Worm (Caenorhabditis elegans) whole organism, L2 larva: ENCODE results near the gene C34B4.4.
"Not testable (repeated sequence)": the region's sequence is repeated elsewhere in the genome, so short reads cannot be mapped to it uniquely, and the experiment has no call there.

ENCODE experiments used
- C34F6.9 ChIP-seq: fragments of 150-350 bp; optimal IDR thresholded peaks from 2 replicates; lab custom pipeline; 2014; ENCODE audit warnings: missing biosample characterization, missing genetic modification characterization
- F13H6.1 ChIP-seq: sonication (generic microtip); optimal IDR thresholded peaks from 2 replicates; lab custom pipeline; 2016; ENCODE audit warnings: missing genetic modification characterization, missing compliant biosample characterization
- R02D3.7 ChIP-seq: fragments of 150-350 bp; optimal IDR thresholded peaks from 2 replicates; lab custom pipeline; 2014; ENCODE audit warnings: missing biosample characterization, missing genetic modification characterization
- aly-2 ChIP-seq: fragments of 150-350 bp; optimal IDR thresholded peaks from 2 replicates; lab custom pipeline; 2014; ENCODE audit warnings: missing biosample characterization, missing genetic modification characterization
- blmp-1 ChIP-seq: sonication (generic microtip); optimal IDR thresholded peaks from 2 replicates; lab custom pipeline; 2017; ENCODE audit warnings: missing genetic modification characterization, mild to moderate bottlenecking, missing compliant biosample characterization, antibody characterized with exemption, moderate library complexity; ENCODE audit not compliant: insufficient read depth
- ceh-16 ChIP-seq: fragments of 150-350 bp; optimal IDR thresholded peaks from 2 replicates; lab custom pipeline; 2014; ENCODE audit warnings: missing biosample characterization, missing genetic modification characterization
- ceh-82 ChIP-seq: fragments of 150-350 bp; optimal IDR thresholded peaks from 2 replicates; lab custom pipeline; 2014; ENCODE audit warnings: missing biosample characterization, missing genetic modification characterization
- crh-2 ChIP-seq: sonication (generic microtip); optimal IDR thresholded peaks from 2 replicates; lab custom pipeline; 2017; ENCODE audit warnings: missing biosample characterization, missing genetic modification characterization
- dmd-4 ChIP-seq: sonication (generic microtip); optimal IDR thresholded peaks from 2 replicates; lab custom pipeline; 2017; ENCODE audit warnings: missing biosample characterization, missing genetic modification characterization
- egl-27 ChIP-seq: sonication (generic microtip); optimal IDR thresholded peaks from 3 replicates; lab custom pipeline; 2017; ENCODE audit warnings: missing biosample characterization, missing genetic modification reagents, missing genetic modification characterization
- elt-3 ChIP-seq: sonication (generic microtip); optimal IDR thresholded peaks from 2 replicates; lab custom pipeline; 2017; ENCODE audit warnings: missing biosample characterization, missing genetic modification characterization
- fos-1 ChIP-seq: fragments of 150-350 bp; optimal IDR thresholded peaks from 2 replicates; lab custom pipeline; 2014; ENCODE audit warnings: missing biosample characterization, missing genetic modification characterization
- gmeb-1 ChIP-seq: fragments of 150-350 bp; optimal IDR thresholded peaks from 2 replicates; lab custom pipeline; 2014; ENCODE audit warnings: missing biosample characterization, missing genetic modification characterization
- lin-13 ChIP-seq: fragments of 150-350 bp; optimal IDR thresholded peaks from 2 replicates; lab custom pipeline; 2014; ENCODE audit warnings: missing biosample characterization, missing genetic modification reagents, missing genetic modification characterization
- lsy-2 ChIP-seq, 2 experiments: fragments of 150-350 bp in 1 of 2; sonication (generic microtip) in 1 of 2; optimal IDR thresholded peaks; 2 replicates each; lab custom pipeline; 2014 to 2017; ENCODE audit warnings: missing biosample characterization in 2 of 2, missing genetic modification characterization in 2 of 2
- mab-5 ChIP-seq: fragments of 150-350 bp; optimal IDR thresholded peaks from 2 replicates; lab custom pipeline; 2014; ENCODE audit warnings: missing biosample characterization, missing genetic modification characterization
- mbf-1 ChIP-seq: sonication (generic microtip); optimal IDR thresholded peaks from 2 replicates; lab custom pipeline; 2017; ENCODE audit warnings: missing biosample characterization, missing genetic modification characterization
- nhr-10 ChIP-seq: sonication (generic microtip); optimal IDR thresholded peaks from 2 replicates; lab custom pipeline; 2017; ENCODE audit warnings: missing biosample characterization, missing genetic modification characterization
- nhr-12 ChIP-seq: fragments of 150-350 bp; optimal IDR thresholded peaks from 2 replicates; lab custom pipeline; 2014; ENCODE audit warnings: missing biosample characterization, missing genetic modification characterization
- nhr-129 ChIP-seq: fragments of 150-350 bp; optimal IDR thresholded peaks from 2 replicates; lab custom pipeline; 2014; ENCODE audit warnings: missing biosample characterization, missing genetic modification characterization
- nhr-21 ChIP-seq: fragments of 150-350 bp; optimal IDR thresholded peaks from 2 replicates; lab custom pipeline; 2014; ENCODE audit warnings: missing biosample characterization, missing genetic modification characterization
- nhr-23 ChIP-seq: fragments of 150-350 bp; optimal IDR thresholded peaks from 2 replicates; lab custom pipeline; 2014; ENCODE audit warnings: missing biosample characterization, missing genetic modification reagents, missing genetic modification characterization
- nhr-237 ChIP-seq: fragments of 150-350 bp; optimal IDR thresholded peaks from 2 replicates; lab custom pipeline; 2014; ENCODE audit warnings: missing biosample characterization, missing genetic modification characterization
- nhr-25 ChIP-seq: fragments of 150-350 bp; sonication (generic microtip); optimal IDR thresholded peaks from 3 replicates; lab custom pipeline; 2014; ENCODE audit warnings: missing biosample characterization, missing genetic modification characterization
- nhr-6 ChIP-seq: fragments of 150-350 bp; optimal IDR thresholded peaks from 2 replicates; lab custom pipeline; 2014; ENCODE audit warnings: missing biosample characterization, missing genetic modification characterization
- nhr-77 ChIP-seq: fragments of 150-350 bp; optimal IDR thresholded peaks from 2 replicates; lab custom pipeline; 2014; ENCODE audit warnings: missing biosample characterization, missing genetic modification characterization
- peb-1 ChIP-seq: fragments of 150-350 bp; optimal IDR thresholded peaks from 2 replicates; lab custom pipeline; 2014; ENCODE audit warnings: missing biosample characterization, missing genetic modification characterization
- sem-4 ChIP-seq: fragments of 150-350 bp; optimal IDR thresholded peaks from 2 replicates; lab custom pipeline; 2014; ENCODE audit warnings: missing biosample characterization, missing genetic modification reagents, missing genetic modification characterization
- skn-1 ChIP-seq: sonication (generic microtip); optimal IDR thresholded peaks from 2 replicates; lab custom pipeline; 2017; ENCODE audit warnings: missing biosample characterization, missing genetic modification characterization
- sma-9 ChIP-seq, 2 experiments: fragments of 150-350 bp in 1 of 2; sonication (generic microtip) in 1 of 2; optimal IDR thresholded peaks; 2 replicates each; lab custom pipeline; 2014 to 2016; ENCODE audit warnings: missing genetic modification characterization in 2 of 2, mild to moderate bottlenecking in 1 of 2, missing biosample characterization in 1 of 2, missing compliant biosample characterization in 1 of 2, missing genetic modification reagents in 1 of 2, moderate library complexity in 1 of 2
- unc-39 ChIP-seq: fragments of 150-350 bp; optimal IDR thresholded peaks from 2 replicates; lab custom pipeline; 2014; ENCODE audit warnings: missing biosample characterization, missing genetic modification characterization
- unc-62 ChIP-seq: fragments of 150-350 bp; optimal IDR thresholded peaks from 2 replicates; lab custom pipeline; 2014; ENCODE audit warnings: missing biosample characterization, missing genetic modification reagents, missing genetic modification characterization
- zag-1 ChIP-seq: fragments of 150-350 bp; optimal IDR thresholded peaks from 2 replicates; lab custom pipeline; 2014; ENCODE audit warnings: missing biosample characterization, missing genetic modification characterization
- ztf-11 ChIP-seq: sonication (generic microtip); optimal IDR thresholded peaks from 2 replicates; lab custom pipeline; 2017; ENCODE audit warnings: missing biosample characterization, missing genetic modification characterization
- ztf-4 ChIP-seq: fragments of 150-350 bp; optimal IDR thresholded peaks from 2 replicates; lab custom pipeline; 2014; ENCODE audit warnings: missing biosample characterization, missing genetic modification characterization

C34B4.4 gene

ce11 chrV:13130439-13130840, 40.2 kb downstream of the C34B4.4 start (continued):
- TF ChIP-seq unc-62 (GFP tag; lab: Kevin White, UChicago) (no peak), nhr-77 (tag; lab: Kevin White, UChicago) (no peak), nhr-12 (tag; lab: Kevin White, UChicago) (no peak), crh-2 (peak; percentile 74), dmd-4 (tag; lab: Kevin White, UChicago) (no peak), mab-5 (tag; lab: Kevin White, UChicago) (peak; percentile 17), nhr-129 (tag; lab: Kevin White, UChicago) (peak; percentile 88), gmeb-1 (tag; lab: Kevin White, UChicago) (no peak), sma-9 (GFP tag; optimal IDR thresholded peaks at IDR 0.05; lab: Kevin White, UChicago) (peak; percentile 57), sma-9 (tag; optimal IDR thresholded peaks at IDR 0.05; lab: Kevin White, UChicago) (no peak), zag-1 (tag; lab: Kevin White, UChicago) (peak; percentile 81), nhr-237 (tag; lab: Kevin White, UChicago) (no peak), egl-27 (tag; lab: Kevin White, UChicago) (no peak), ztf-4 (tag; lab: Kevin White, UChicago) (no peak), nhr-23 (no peak), nhr-21 (tag; lab: Kevin White, UChicago) (peak; percentile 16), lsy-2 (tag; optimal IDR thresholded peaks at IDR 0.05; lab: Kevin White, UChicago) (peak in 1 of 2 experiments; percentile 44), sem-4 (tag; lab: Kevin White, UChicago) (peak; percentile 44), elt-3 (tag; lab: Kevin White, UChicago) (no peak), ceh-82 (no peak), peb-1 (no peak), lin-13 (peak; percentile 12), R02D3.7 (tag; lab: Kevin White, UChicago) (no peak)
- TF ChIP-seq, all 48 proteins: peak for 15

- TF ChIP-seq lsy-2 (tag; optimal IDR thresholded peaks at IDR 0.05; lab: Kevin White, UChicago) (peak in 1 of 2 experiments; percentile 72), mbf-1 (no peak), lin-13 (no peak)
Measured at ce11 chrV:13131487-13131886, 41.3 kb downstream of the C34B4.4 start.

- TF ChIP-seq C34F6.9 (tag; lab: Kevin White, UChicago) (no peak), nhr-6 (no peak), aly-2 (tag; lab: Kevin White, UChicago) (no peak), nhr-10 (tag; lab: Kevin White, UChicago) (no peak), nhr-237 (tag; lab: Kevin White, UChicago) (no peak), zag-1 (tag; lab: Kevin White, UChicago) (no peak), nhr-25 (tag; lab: Kevin White, UChicago) (no peak), ceh-16 (tag; lab: Kevin White, UChicago) (no peak), unc-39 (tag; lab: Kevin White, UChicago) (no peak), ztf-4 (tag; lab: Kevin White, UChicago) (no peak), blmp-1 (tag; lab: Kevin White, UChicago) (no peak), unc-62 (GFP tag; lab: Kevin White, UChicago) (no peak), R02D3.7 (tag; lab: Kevin White, UChicago) (no peak), nhr-129 (tag; lab: Kevin White, UChicago) (no peak), skn-1 (no peak)
Measured at ce11 chrV:13133380-13133779, 43.2 kb downstream of the C34B4.4 start, which contains the start of gene B0365.9. Gene B0365.9 (minus strand): TSS chrV:13133565.

ce11 chrV:13134786-13135185, 44.6 kb downstream of the C34B4.4 start, which contains the start of gene clec-225:
Gene clec-225 (minus strand): TSS chrV:13134886.
- not testable (repeated sequence) for TF ChIP-seq F13H6.1 (tag; lab: Kevin White, UChicago); ztf-11; crh-2

- TF ChIP-seq fos-1 (tag; lab: Kevin White, UChicago) (peak; percentile 96), nhr-237 (tag; lab: Kevin White, UChicago) (no peak)
Measured at ce11 chrV:13137955-13138354, 47.8 kb downstream of the C34B4.4 start, which contains the start of gene clec-41. Gene clec-41 (minus strand): TSS chrV:13138101.
